Fruit fly (Drosophila melanogaster): ENCODE results near the gene Nepl16.

Nepl16 gene

dm6 chr3R:25122736-25123211, 10.5 kb upstream of the Nepl16 start, which contains the start of the genes CG31510 and TTLL5 (continued):
- TF ChIP-seq gsb (GFP tag; IDR thresholded peaks at IDR 0.05) (no peak), CG18476 (GFP tag; optimal IDR thresholded peaks at IDR 0.05) (no peak), Hmx (GFP tag; optimal IDR thresholded peaks at IDR 0.05) (no peak), ara (GFP tag; IDR thresholded peaks at IDR 0.05) (no peak), zf30C (GFP tag; optimal IDR thresholded peaks at IDR 0.05) (no peak), CG11456 (GFP tag; IDR thresholded peaks at IDR 0.05) (no peak), Ssrp (tag; optimal IDR thresholded peaks at IDR 0.05) (no peak), tx (GFP tag; optimal IDR thresholded peaks at IDR 0.05) (no peak), CG14710 (tag; optimal IDR thresholded peaks at IDR 0.05) (peak; percentile 58), Mes4 (GFP tag; optimal IDR thresholded peaks at IDR 0.05) (no peak), phol (tag; optimal IDR thresholded peaks at IDR 0.05) (no peak), CG17359 (tag; optimal IDR thresholded peaks at IDR 0.05) (no peak), Spps (tag; optimal IDR thresholded peaks at IDR 0.05) (no peak), Atf-2 (GFP tag; optimal IDR thresholded peaks at IDR 0.05) (no peak), lilli (GFP tag; optimal IDR thresholded peaks at IDR 0.05) (peak; percentile 15), cwo (GFP tag; optimal IDR thresholded peaks at IDR 0.05) (no peak), ro (GFP tag; IDR thresholded peaks at IDR 0.05) (no peak), CG1602 (GFP tag; optimal IDR thresholded peaks at IDR 0.05) (no peak), sqz (GFP tag; optimal IDR thresholded peaks at IDR 0.05) (no peak), CG4424 (GFP tag; optimal IDR thresholded peaks at IDR 0.05) (no peak), mam (GFP tag; optimal IDR thresholded peaks at IDR 0.05) (peak; percentile 27), bbx (GFP tag; IDR thresholded peaks at IDR 0.05; ENCODE audit: partially characterized antibody) (peak; percentile 60), kni (GFP tag; optimal IDR thresholded peaks at IDR 0.05) (no peak), ranshi (GFP tag; IDR thresholded peaks at IDR 0.05) (no peak), CG14014 (GFP tag; IDR thresholded peaks at IDR 0.05) (no peak), CG11695 (GFP tag; IDR thresholded peaks at IDR 0.05) (peak; percentile 26; the same call in 1 of the 3 replicates), CG14965 (GFP tag; optimal IDR thresholded peaks at IDR 0.05; ENCODE audit: borderline replicate concordance) (no peak), Med (GFP tag) (no peak), HmgZ (tag; optimal IDR thresholded peaks at IDR 0.05) (no peak), Doc3 (GFP tag; IDR thresholded peaks at IDR 0.05; ENCODE audit: partially characterized antibody) (peak; percentile 70), Hr78 (GFP tag; optimal IDR thresholded peaks at IDR 0.05) (no peak), CG7987 (GFP tag; optimal IDR thresholded peaks at IDR 0.05) (no peak), fru (optimal IDR thresholded peaks at IDR 0.05) (no peak), ems (GFP tag; optimal IDR thresholded peaks at IDR 0.05) (no peak), hb (GFP tag; IDR thresholded peaks at IDR 0.05; ENCODE audit: partially characterized antibody) (no peak; the same call in none of the 3 replicates), Bteb2 (GFP tag; optimal IDR thresholded peaks at IDR 0.05) (no peak), crc (GFP tag; optimal IDR thresholded peaks at IDR 0.05) (no peak), lov (optimal IDR thresholded peaks at IDR 0.05) (no peak), lov (GFP tag; IDR thresholded peaks at IDR 0.05) (0 out of 3 replicates have a peak, but pooled peaks have one; percentile 67), rib (GFP tag; IDR thresholded peaks at IDR 0.05) (no peak), fd64A (GFP tag; optimal IDR thresholded peaks at IDR 0.05) (no peak), sna (GFP tag; IDR thresholded peaks at IDR 0.05; ENCODE audit: partially characterized antibody) (peak; percentile 61), CG43689 (GFP tag; IDR thresholded peaks at IDR 0.05) (no peak), CG6791 (GFP tag; IDR thresholded peaks at IDR 0.05; ENCODE audit: partially characterized antibody) (peak; percentile 84), lab (GFP tag; optimal IDR thresholded peaks at IDR 0.05) (no peak), H2.0 (GFP tag; IDR thresholded peaks at IDR 0.05) (peak; percentile 13; the same call in 1 of the 2 replicates), ftz-f1 (GFP tag; optimal IDR thresholded peaks at IDR 0.05) (no peak), yki (optimal IDR thresholded peaks at IDR 0.05) (no peak), CG14860 (GFP tag; IDR thresholded peaks at IDR 0.05; ENCODE audit: partially characterized antibody) (no peak; the same call in 2 of the 3 replicates), pum (GFP tag; optimal IDR thresholded peaks at IDR 0.05) (no peak), knrl (GFP tag; IDR thresholded peaks at IDR 0.05; ENCODE audit: partially characterized antibody) (no peak)
